Fruit fly (Drosophila melanogaster) whole organism, adult: Measurements from ENCODE around the gene Ada1-2.

Experiments
- CG11617 ChIP-seq: fragments of 200-800 bp; sonication (Bioruptor generic); optimal IDR thresholded peaks from 2 replicates; lab custom pipeline; 2017; ENCODE audit warnings: mild to moderate bottlenecking, missing biosample characterization, missing genetic modification reagents, missing genetic modification characterization
- CG12768 ChIP-seq: fragments of 200-800 bp; sonication (Bioruptor generic); optimal IDR thresholded peaks from 2 replicates; lab custom pipeline; 2017; ENCODE audit warnings: missing biosample characterization, missing genetic modification characterization, mild to moderate bottlenecking, moderate library complexity, missing genetic modification reagents
- CG33017 ChIP-seq: fragments of 200-800 bp; sonication (Bioruptor generic); optimal IDR thresholded peaks from 2 replicates; lab custom pipeline; 2018; ENCODE audit warnings: missing biosample characterization, mild to moderate bottlenecking, missing genetic modification characterization, moderate library complexity
- CG5204 ChIP-seq: fragments of 200-800 bp; sonication (Bioruptor generic); optimal IDR thresholded peaks from 2 replicates; lab custom pipeline; 2016; ENCODE audit warnings: missing biosample characterization, missing genetic modification characterization
- CG7045 ChIP-seq: fragments of 200-800 bp; sonication (Bioruptor generic); optimal IDR thresholded peaks from 2 replicates; lab custom pipeline; 2017; ENCODE audit warnings: missing biosample characterization, mild to moderate bottlenecking, missing genetic modification characterization
- Clk ChIP-seq: fragments of 200-800 bp; sonication (Bioruptor generic); optimal IDR thresholded peaks from 2 replicates; lab custom pipeline; 2017; ENCODE audit warnings: missing biosample characterization, missing genetic modification characterization
- Hr96 ChIP-seq: fragments of 200-800 bp; sonication (Bioruptor generic); optimal IDR thresholded peaks from 2 replicates; lab custom pipeline; 2016; ENCODE audit warnings: missing biosample characterization, missing genetic modification characterization
- Mnt ChIP-seq: fragments of 200-800 bp; sonication (Bioruptor generic); optimal IDR thresholded peaks from 2 replicates; lab custom pipeline; 2016; ENCODE audit warnings: missing biosample characterization, mild to moderate bottlenecking, missing genetic modification characterization
- kay ChIP-seq: fragments of 200-800 bp; sonication (Bioruptor generic); peaks from one replicate; lab custom pipeline; 2016; ENCODE audit warnings: missing biosample characterization, missing genetic modification characterization, borderline replicate concordance
- pad ChIP-seq: fragments of 200-800 bp; sonication (Bioruptor generic); optimal IDR thresholded peaks from 3 replicates; lab custom pipeline; 2017; ENCODE audit warnings: missing biosample characterization, missing genetic modification characterization, mild to moderate bottlenecking, moderate library complexity, missing genetic modification reagents

dm6 chr2L:11989210-11989609 is 3.5 kb upstream of the Ada1-2 start:
- no peak for TF ChIP-seq CG33017 (tag; lab: Kevin White, UChicago)
- TF ChIP-seq pad (GFP tag; lab: Kevin White, UChicago): no peak
- no peak for TF ChIP-seq Hr96 (GFP tag; lab: Kevin White, UChicago)
- TF ChIP-seq kay (GFP tag; lab: Kevin White, UChicago): no peak
- TF ChIP-seq Mnt (GFP tag; lab: Kevin White, UChicago): no peak
- TF ChIP-seq CG11617 (GFP tag; lab: Kevin White, UChicago): no peak
- TF ChIP-seq Clk (GFP tag; lab: Kevin White, UChicago): no peak
- no peak for TF ChIP-seq CG12768
- no peak for TF ChIP-seq CG7045 (GFP tag; lab: Kevin White, UChicago)
- no peak for TF ChIP-seq CG5204 (GFP tag; lab: Kevin White, UChicago)
